Worm (Caenorhabditis elegans) whole organism, L2 larva: ENCODE data around the gene svh-1.

Experiments
- R02D3.7 ChIP-seq: fragments of 150-350 bp; optimal IDR thresholded peaks from 2 replicates; lab custom pipeline; 2014; ENCODE audit warnings: missing biosample characterization, missing genetic modification characterization
- fos-1 ChIP-seq: fragments of 150-350 bp; optimal IDR thresholded peaks from 2 replicates; lab custom pipeline; 2014; ENCODE audit warnings: missing biosample characterization, missing genetic modification characterization
- mdl-1 ChIP-seq, 2 experiments: fragments of 150-350 bp in 1 of 2; sonication (generic microtip) in 1 of 2; optimal IDR thresholded peaks; 2 replicates each; lab custom pipeline; 2017; ENCODE audit warnings: missing biosample characterization in 2 of 2, missing genetic modification characterization in 2 of 2
- nhr-11 ChIP-seq: fragments of 150-350 bp; optimal IDR thresholded peaks from 2 replicates; lab custom pipeline; 2014; ENCODE audit warnings: missing biosample characterization, missing genetic modification characterization
- nhr-12 ChIP-seq: fragments of 150-350 bp; optimal IDR thresholded peaks from 2 replicates; lab custom pipeline; 2014; ENCODE audit warnings: missing biosample characterization, missing genetic modification characterization
- nhr-6 ChIP-seq: fragments of 150-350 bp; optimal IDR thresholded peaks from 2 replicates; lab custom pipeline; 2014; ENCODE audit warnings: missing biosample characterization, missing genetic modification characterization

- TF ChIP-seq nhr-12 (tag; lab: Kevin White, UChicago) (no peak), fos-1 (no peak), R02D3.7 (tag; lab: Kevin White, UChicago) (no peak), mdl-1 (tag; optimal IDR thresholded peaks at IDR 0.05; lab: Kevin White, UChicago) (no peak), nhr-6 (no peak), nhr-11 (tag; lab: Kevin White, UChicago) (no peak)
These were observed 16.7 kb upstream of the svh-1 start for ce11 chrIV:8189667-8190066.
